Worm (Caenorhabditis elegans) whole organism, L4 larva: Measurements from ENCODE around the gene dkf-2.

Experiments
- attf-4 ChIP-seq: sonication (generic microtip); optimal IDR thresholded peaks from 3 replicates; lab custom pipeline; 2017; ENCODE audit warnings: missing biosample characterization, missing genetic modification characterization
- zag-1 ChIP-seq: fragments of 150-350 bp; optimal IDR thresholded peaks from 2 replicates; lab custom pipeline; 2014; ENCODE audit warnings: missing biosample characterization, missing genetic modification characterization

ce11 chrV:16786012-16786411 lies 38.6 kb downstream of the dkf-2 start:
- TF ChIP-seq attf-4 (tag; lab: Kevin White, UChicago) (no peak), zag-1 (tag; lab: Kevin White, UChicago) (no peak)
